Worm (Caenorhabditis elegans): Measurements from ENCODE around the gene igdb-3.

Gene igdb-3

DNA sequence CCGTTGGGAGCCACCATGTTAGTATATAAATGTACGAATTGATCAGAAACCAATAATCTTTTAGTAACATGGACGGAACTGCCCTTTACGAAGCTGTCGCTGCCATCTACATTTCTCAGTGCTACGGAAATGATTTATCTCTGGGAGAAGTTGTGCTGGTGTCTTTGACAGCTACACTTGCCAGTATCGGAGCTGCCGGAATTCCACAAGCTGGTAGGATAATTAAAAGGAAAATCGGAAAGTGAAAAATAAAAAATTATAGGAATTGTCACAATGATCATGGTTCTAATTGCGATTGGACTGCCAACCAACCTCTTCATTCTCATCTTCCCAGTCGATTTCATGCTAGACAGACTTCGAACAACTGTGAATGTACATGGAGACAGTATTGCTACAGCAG, 20.6 kb downstream of the igdb-3 start:
- TF ChIP-seq zag-1 (tag; optimal IDR thresholded peaks at IDR 0.05) (no peak), C34F6.9 (tag; optimal IDR thresholded peaks at IDR 0.05) (no peak), nhr-12 (tag; optimal IDR thresholded peaks at IDR 0.05) (no peak)

DNA sequence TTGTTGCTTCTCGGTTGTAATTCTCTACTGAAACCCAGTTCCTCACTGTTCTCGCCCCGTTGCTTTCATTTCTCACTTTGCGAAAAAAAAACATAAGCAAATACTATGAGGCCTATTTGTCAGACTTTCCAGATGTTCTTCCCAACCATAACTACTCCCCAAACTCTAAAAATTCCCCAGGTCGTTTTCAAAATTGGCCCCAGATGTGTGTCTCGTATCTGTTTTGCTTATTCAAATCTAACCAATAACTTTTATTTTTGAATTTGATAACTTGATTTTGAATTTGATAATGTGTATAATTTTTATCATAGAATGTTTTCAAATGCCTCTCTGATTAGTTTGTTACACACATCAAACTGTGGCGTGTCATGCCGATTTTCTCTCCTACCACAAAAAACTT, 22.5 kb downstream of the igdb-3 start:
- TF ChIP-seq mab-5 (tag; optimal IDR thresholded peaks at IDR 0.05) (no peak), ztf-11 (tag; optimal IDR thresholded peaks at IDR 0.05) (no peak), crh-2 (tag; optimal IDR thresholded peaks at IDR 0.05) (no peak), unc-39 (tag; optimal IDR thresholded peaks at IDR 0.05) (no peak), nhr-11 (tag; optimal IDR thresholded peaks at IDR 0.05) (no peak), nhr-12 (tag; optimal IDR thresholded peaks at IDR 0.05) (no peak), zag-1 (tag; optimal IDR thresholded peaks at IDR 0.05) (no peak), Y55F3AM.14 (GFP tag; optimal IDR thresholded peaks at IDR 0.05) (no peak), fos-1 (tag; optimal IDR thresholded peaks at IDR 0.05) (no peak), elt-1 (tag; optimal IDR thresholded peaks at IDR 0.05) (no peak), alr-1 (tag; optimal IDR thresholded peaks at IDR 0.05) (no peak), lin-11 (tag; optimal IDR thresholded peaks at IDR 0.05) (no peak), nhr-77 (tag; optimal IDR thresholded peaks at IDR 0.05) (no peak)

DNA sequence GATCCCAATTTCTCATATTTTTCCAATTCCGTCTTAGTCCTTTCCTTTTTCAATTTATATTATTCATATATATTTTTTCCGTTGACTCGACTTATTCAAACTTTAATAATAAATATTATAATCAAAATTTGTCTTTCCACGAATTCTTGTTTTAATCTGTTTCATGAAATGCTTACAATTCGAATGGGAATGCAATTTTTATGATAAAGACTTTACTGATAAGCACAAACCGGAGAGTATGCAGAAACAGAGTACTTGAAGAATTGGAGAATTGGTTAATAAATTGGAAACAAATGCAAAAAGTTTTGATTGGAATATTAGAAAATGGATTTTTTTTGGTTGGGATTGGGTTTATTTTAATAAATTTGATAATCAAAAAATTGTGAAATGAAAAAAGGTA, 23.0 kb downstream of the igdb-3 start:
- peak; percentile 90 for TF ChIP-seq skn-1 (tag; optimal IDR thresholded peaks at IDR 0.05)
- TF ChIP-seq lsy-2 (tag; optimal IDR thresholded peaks at IDR 0.05): peak in 1 of 2 experiments; percentile 13
- TF ChIP-seq lin-11 (tag; optimal IDR thresholded peaks at IDR 0.05): no peak
- no peak for TF ChIP-seq nhr-21 (tag; optimal IDR thresholded peaks at IDR 0.05)
- peak; percentile 23 for TF ChIP-seq fos-1 (tag; optimal IDR thresholded peaks at IDR 0.05)

DNA sequence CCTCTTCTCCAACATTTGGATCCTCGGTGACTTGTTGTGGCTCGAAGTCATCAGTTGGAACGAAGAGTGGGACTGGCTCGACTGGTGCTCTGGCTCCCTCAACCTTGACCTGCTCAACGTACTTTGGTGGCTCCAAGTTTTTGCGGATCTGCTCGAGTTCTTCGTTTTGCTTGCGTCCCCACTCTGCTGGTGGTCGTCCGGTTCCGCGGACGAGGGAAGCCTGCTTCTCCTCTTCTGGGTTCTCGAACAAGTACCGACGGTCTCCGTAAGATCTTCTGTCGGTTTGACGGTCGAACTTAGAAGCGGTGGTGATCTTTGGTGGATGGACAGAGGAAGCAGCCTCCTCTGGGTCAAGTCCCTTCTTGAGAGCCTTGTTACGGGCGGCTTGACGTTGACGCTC, 23.4 kb downstream of the igdb-3 start:
- no peak for TF ChIP-seq snpc-4 (tag; optimal IDR thresholded peaks at IDR 0.05)
- TF ChIP-seq sma-3 (GFP tag; optimal IDR thresholded peaks at IDR 0.05): no peak
- no peak for TF ChIP-seq ztf-4 (tag; optimal IDR thresholded peaks at IDR 0.05)

- TF ChIP-seq lin-11 (tag; optimal IDR thresholded peaks at IDR 0.05): no peak
- no peak for TF ChIP-seq unc-62 (GFP tag; optimal IDR thresholded peaks at IDR 0.05)
- TF ChIP-seq egl-27 (tag; optimal IDR thresholded peaks at IDR 0.05): no peak
- TF ChIP-seq ZK546.5 (tag; optimal IDR thresholded peaks at IDR 0.05): no peak
- TF ChIP-seq lsy-2 (tag; optimal IDR thresholded peaks at IDR 0.05): peak in 1 of 2 experiments; percentile 25
- TF ChIP-seq elt-1 (tag; optimal IDR thresholded peaks at IDR 0.05): no peak
- no peak for TF ChIP-seq mab-5 (tag; optimal IDR thresholded peaks at IDR 0.05)
- peak; percentile 87 for TF ChIP-seq F13H6.1 (tag; optimal IDR thresholded peaks at IDR 0.05)
- TF ChIP-seq nhr-237 (tag; optimal IDR thresholded peaks at IDR 0.05): no peak
- no peak for TF ChIP-seq nhr-77 (tag; optimal IDR thresholded peaks at IDR 0.05)
- TF ChIP-seq unc-55 (GFP tag; optimal IDR thresholded peaks at IDR 0.05): no peak
- TF ChIP-seq lin-39 (tag; optimal IDR thresholded peaks at IDR 0.05): no peak
- TF ChIP-seq nhr-23 (tag; optimal IDR thresholded peaks at IDR 0.05): no peak
- no peak for TF ChIP-seq ztf-11 (tag; optimal IDR thresholded peaks at IDR 0.05)
- TF ChIP-seq sem-4 (tag; optimal IDR thresholded peaks at IDR 0.05): no peak
- no peak for TF ChIP-seq nhr-12 (tag; optimal IDR thresholded peaks at IDR 0.05)
- TF ChIP-seq C34F6.9 (tag; optimal IDR thresholded peaks at IDR 0.05): peak; percentile 3
- no peak for TF ChIP-seq aly-2 (tag; optimal IDR thresholded peaks at IDR 0.05)
- no peak for TF ChIP-seq Y55F3AM.14 (GFP tag; optimal IDR thresholded peaks at IDR 0.05)
- TF ChIP-seq dmd-4 (tag; optimal IDR thresholded peaks at IDR 0.05): no peak
- no peak for TF ChIP-seq ceh-82 (tag; optimal IDR thresholded peaks at IDR 0.05)
- peak; percentile 61 for TF ChIP-seq nhr-129 (tag; optimal IDR thresholded peaks at IDR 0.05)
- TF ChIP-seq nhr-6 (tag; optimal IDR thresholded peaks at IDR 0.05): no peak
- TF ChIP-seq sma-9 (GFP tag; optimal IDR thresholded peaks at IDR 0.05): peak; percentile 80
- no peak for TF ChIP-seq sma-9 (tag; optimal IDR thresholded peaks at IDR 0.05)
- TF ChIP-seq blmp-1 (tag; optimal IDR thresholded peaks at IDR 0.05; ENCODE audit: insufficient read depth): no peak
Observed at ce11 chrX:6410177-6410765, 25.0 kb downstream of the igdb-3 start, which contains the start of gene mup-2. mup-2 (minus strand) TSS chrX:6410227.

Measured in whole organism, L2 larva.